Fruit fly (Drosophila melanogaster) whole organism, pupa: Measurements from ENCODE around the gene CG1503.

Experiments used
- CG10348 ChIP-seq: fragments of 200-800 bp; sonication (Bioruptor generic); IDR thresholded peaks from 2 replicates; pipeline ENCODE4 v1.3.6; 2022; ENCODE audit warnings: missing biosample characterization, missing genetic modification characterization
- CG12605 ChIP-seq: fragments of 200-800 bp; sonication (Bioruptor generic); IDR thresholded peaks from 2 replicates; pipeline ENCODE4 v1.3.6; 2022; ENCODE audit warnings: missing biosample characterization, missing genetic modification characterization
- CG15710 ChIP-seq: fragments of 200-800 bp; sonication (Bioruptor generic); optimal IDR thresholded peaks from 2 replicates; lab custom pipeline; 2018; ENCODE audit warnings: missing biosample characterization, mild to moderate bottlenecking, missing genetic modification characterization, moderate library complexity
- CG32121 ChIP-seq: fragments of 200-800 bp; sonication (Bioruptor generic); IDR thresholded peaks from 2 replicates; pipeline ENCODE4 v1.3.6; 2022; ENCODE audit warnings: missing biosample characterization, missing genetic modification characterization
- CG4496 ChIP-seq: fragments of 200-800 bp; sonication (Bioruptor generic); IDR thresholded peaks from 3 replicates; pipeline ENCODE4 v1.3.6; 2022; ENCODE audit warnings: missing biosample characterization, missing genetic modification characterization
- CG8301 ChIP-seq: fragments of 200-800 bp; sonication (Bioruptor generic); optimal IDR thresholded peaks from 2 replicates; lab custom pipeline; 2018; ENCODE audit warnings: missing biosample characterization, mild to moderate bottlenecking, missing genetic modification characterization
- Ets98B ChIP-seq: fragments of 200-800 bp; sonication (Bioruptor generic); IDR thresholded peaks from 2 replicates; pipeline ENCODE4 v1.3.6; 2022; ENCODE audit warnings: missing biosample characterization, missing genetic modification characterization
- Pif1B ChIP-seq: fragments of 200-800 bp; sonication (Bioruptor generic); optimal IDR thresholded peaks from 3 replicates; lab custom pipeline; 2016; ENCODE audit warnings: missing biosample characterization, missing genetic modification characterization
- Snoo ChIP-seq: fragments of 200-800 bp; sonication (Bioruptor generic); optimal IDR thresholded peaks from 3 replicates; lab custom pipeline; 2017; ENCODE audit warnings: missing biosample characterization, mild to moderate bottlenecking, missing genetic modification characterization, inconsistent platforms
- gl ChIP-seq: fragments of 200-800 bp; sonication (Bioruptor generic); optimal IDR thresholded peaks from 2 replicates; lab custom pipeline; 2018; ENCODE audit warnings: missing biosample characterization, mild to moderate bottlenecking, missing genetic modification characterization

dm6 chrX:21071693-21072357, 34.3 kb downstream of the CG1503 start:
- TF ChIP-seq Pif1B (GFP tag; lab: Kevin White, UChicago) (no peak), CG10348 (no peak), CG8301 (tag; lab: Kevin White, UChicago) (no peak), gl (tag; lab: Kevin White, UChicago) (peak; percentile 72), CG4496 (GFP tag; lab: Robert Waterston, UW) (peak; percentile 45; the same call in 1 of the 3 replicates), CG32121 (GFP tag; lab: Robert Waterston, UW) (no peak), CG12605 (GFP tag; lab: Robert Waterston, UW) (0 out of 2 replicates have a peak, but pooled peaks have one; percentile 29), CG15710 (tag; lab: Kevin White, UChicago) (peak; percentile 16), Snoo (tag; lab: Kevin White, UChicago) (no peak), Ets98B (GFP tag; lab: Robert Waterston, UW) (no peak; the same call in 1 of the 2 replicates)
